Fruit fly (Drosophila melanogaster) whole organism, pupa: Measurements from ENCODE around the gene CG11151.
A peak's percentile ranks its signal among the peaks of the same experiment; 100 is the strongest.

Experiments
- CG10348 ChIP-seq: fragments of 200-800 bp; sonication (Bioruptor generic); IDR thresholded peaks from 2 replicates; pipeline ENCODE4 v1.3.6; 2022; ENCODE audit warnings: missing biosample characterization, missing genetic modification characterization
- CG12605 ChIP-seq: fragments of 200-800 bp; sonication (Bioruptor generic); IDR thresholded peaks from 2 replicates; pipeline ENCODE4 v1.3.6; 2022; ENCODE audit warnings: missing biosample characterization, missing genetic modification characterization
- CG13204 ChIP-seq: fragments of 200-800 bp; sonication (Bioruptor generic); optimal IDR thresholded peaks from 2 replicates; lab custom pipeline; 2018; ENCODE audit warnings: missing biosample characterization, mild to moderate bottlenecking, missing genetic modification characterization, moderate library complexity
- CG14655 ChIP-seq: fragments of 200-800 bp; sonication (Bioruptor generic); optimal IDR thresholded peaks from 3 replicates; lab custom pipeline; 2017; ENCODE audit warnings: mild to moderate bottlenecking, missing biosample characterization, missing genetic modification reagents, missing genetic modification characterization
- CG15710 ChIP-seq: fragments of 200-800 bp; sonication (Bioruptor generic); optimal IDR thresholded peaks from 2 replicates; lab custom pipeline; 2018; ENCODE audit warnings: missing biosample characterization, mild to moderate bottlenecking, missing genetic modification characterization, moderate library complexity
- CG17806 ChIP-seq: fragments of 200-800 bp; sonication (Bioruptor generic); optimal IDR thresholded peaks from 2 replicates; lab custom pipeline; 2018; ENCODE audit warnings: missing biosample characterization, mild to moderate bottlenecking, missing genetic modification characterization, moderate library complexity
- CG32121 ChIP-seq: fragments of 200-800 bp; sonication (Bioruptor generic); IDR thresholded peaks from 2 replicates; pipeline ENCODE4 v1.3.6; 2022; ENCODE audit warnings: missing biosample characterization, missing genetic modification characterization
- CG34367 ChIP-seq: fragments of 200-800 bp; sonication (Bioruptor generic); optimal IDR thresholded peaks from 2 replicates; lab custom pipeline; 2018; ENCODE audit warnings: missing biosample characterization, mild to moderate bottlenecking, missing genetic modification characterization
- CG4496 ChIP-seq: fragments of 200-800 bp; sonication (Bioruptor generic); IDR thresholded peaks from 3 replicates; pipeline ENCODE4 v1.3.6; 2022; ENCODE audit warnings: missing biosample characterization, missing genetic modification characterization
- CG8159 ChIP-seq: fragments of 200-800 bp; sonication (Bioruptor generic); optimal IDR thresholded peaks from 3 replicates; lab custom pipeline; 2018; ENCODE audit warnings: missing biosample characterization, mild to moderate bottlenecking, missing genetic modification characterization, moderate library complexity
- CG8301 ChIP-seq: fragments of 200-800 bp; sonication (Bioruptor generic); optimal IDR thresholded peaks from 2 replicates; lab custom pipeline; 2018; ENCODE audit warnings: missing biosample characterization, mild to moderate bottlenecking, missing genetic modification characterization
- CG9948 ChIP-seq: fragments of 200-800 bp; sonication (Bioruptor generic); optimal IDR thresholded peaks from 2 replicates; lab custom pipeline; 2018; ENCODE audit warnings: missing biosample characterization, mild to moderate bottlenecking, missing genetic modification characterization, moderate library complexity
- D1 ChIP-seq: fragments of 200-800 bp; sonication (Bioruptor generic); optimal IDR thresholded peaks from 2 replicates; lab custom pipeline; 2018; ENCODE audit warnings: missing biosample characterization, mild to moderate bottlenecking, missing genetic modification characterization, moderate library complexity
- EcR ChIP-seq: fragments of 200-800 bp; sonication (Bioruptor generic); optimal IDR thresholded peaks from 3 replicates; lab custom pipeline; 2019; ENCODE audit warnings: missing biosample characterization, missing genetic modification characterization, mild to moderate bottlenecking, moderate library complexity, missing genetic modification reagents
- Ets98B ChIP-seq: fragments of 200-800 bp; sonication (Bioruptor generic); IDR thresholded peaks from 2 replicates; pipeline ENCODE4 v1.3.6; 2022; ENCODE audit warnings: missing biosample characterization, missing genetic modification characterization
- Pif1A ChIP-seq: fragments of 200-800 bp; sonication (Bioruptor generic); optimal IDR thresholded peaks from 3 replicates; lab custom pipeline; 2016; ENCODE audit warnings: missing biosample characterization, missing genetic modification characterization
- Pif1B ChIP-seq: fragments of 200-800 bp; sonication (Bioruptor generic); optimal IDR thresholded peaks from 3 replicates; lab custom pipeline; 2016; ENCODE audit warnings: missing biosample characterization, missing genetic modification characterization
- Snoo ChIP-seq: fragments of 200-800 bp; sonication (Bioruptor generic); optimal IDR thresholded peaks from 3 replicates; lab custom pipeline; 2017; ENCODE audit warnings: missing biosample characterization, mild to moderate bottlenecking, missing genetic modification characterization, inconsistent platforms
- fd96Ca ChIP-seq: fragments of 200-800 bp; sonication (Bioruptor generic); IDR thresholded peaks from 3 replicates; pipeline ENCODE4 v1.3.6; 2022; ENCODE audit warnings: missing biosample characterization, missing genetic modification characterization
- gl ChIP-seq: fragments of 200-800 bp; sonication (Bioruptor generic); optimal IDR thresholded peaks from 2 replicates; lab custom pipeline; 2018; ENCODE audit warnings: missing biosample characterization, mild to moderate bottlenecking, missing genetic modification characterization
- rn ChIP-seq: fragments of 200-800 bp; sonication (Bioruptor generic); IDR thresholded peaks from 2 replicates; pipeline ENCODE4 v1.3.6; 2022; ENCODE audit warnings: missing biosample characterization, missing genetic modification characterization

Gene CG11151

dm6 chrX:13739411-13739888 lies at the start of gene CG11151:
Gene CG11151 (plus strand): TSS chrX:13739744.
- peak; percentile 81 for TF ChIP-seq CG10348
- TF ChIP-seq fd96Ca (GFP tag; lab: Robert Waterston, UW): peak; percentile 92
- peak; percentile 97 for TF ChIP-seq Snoo (tag; lab: Kevin White, UChicago)
- peak; percentile 98 for TF ChIP-seq CG34367 (tag; lab: Kevin White, UChicago)
- TF ChIP-seq CG4496: peak; percentile 98
- TF ChIP-seq CG32121 (GFP tag; lab: Robert Waterston, UW): peak; percentile 95
- peak; percentile 95 for TF ChIP-seq gl (tag; lab: Kevin White, UChicago)
- peak; percentile 97 for TF ChIP-seq Pif1A (GFP tag; lab: Kevin White, UChicago)
- peak; percentile 96 for TF ChIP-seq CG8159 (tag; lab: Kevin White, UChicago)
- TF ChIP-seq CG12605 (GFP tag; lab: Robert Waterston, UW): peak; percentile 94
- TF ChIP-seq Ets98B (GFP tag; lab: Robert Waterston, UW): peak; percentile 96
- TF ChIP-seq CG14655 (GFP tag; lab: Kevin White, UChicago): peak; percentile 97
- TF ChIP-seq CG9948 (tag; lab: Kevin White, UChicago): peak; percentile 97
- peak; percentile 85 for TF ChIP-seq rn (GFP tag; lab: Robert Waterston, UW)
- peak; percentile 97 for TF ChIP-seq CG8301 (tag; lab: Kevin White, UChicago)
- peak; percentile 97 for TF ChIP-seq CG17806 (tag; lab: Kevin White, UChicago)
- TF ChIP-seq CG13204: peak; percentile 92
- TF ChIP-seq EcR (GFP tag; lab: Kevin White, UChicago): peak; percentile 35
- peak; percentile 96 for TF ChIP-seq Pif1B
- peak; percentile 96 for TF ChIP-seq CG15710
- TF ChIP-seq D1: peak; percentile 77

dm6 chrX:13691992-13692391 lies 47.6 kb upstream of the CG11151 start, which contains the start of gene Nna1:
Gene Nna1 (plus strand): TSS chrX:13692292.
- TF ChIP-seq Ets98B (GFP tag; lab: Robert Waterston, UW) (no peak), CG8301 (tag; lab: Kevin White, UChicago) (no peak), EcR (GFP tag; lab: Kevin White, UChicago) (no peak), CG14655 (GFP tag; lab: Kevin White, UChicago) (no peak), CG12605 (GFP tag; lab: Robert Waterston, UW) (no peak), CG10348 (no peak), CG32121 (GFP tag; lab: Robert Waterston, UW) (no peak), CG15710 (no peak)
- TF ChIP-seq, all 21 proteins: peak for 0

dm6 chrX:13698717-13699427 lies 40.7 kb upstream of the CG11151 start:
- TF ChIP-seq CG10348 (no peak), CG8301 (tag; lab: Kevin White, UChicago) (peak; percentile 8), CG13204 (no peak), EcR (GFP tag; lab: Kevin White, UChicago) (no peak), CG15710 (no peak), Ets98B (GFP tag; lab: Robert Waterston, UW) (peak; percentile 43; the same call in 1 of the 2 replicates), Pif1A (GFP tag; lab: Kevin White, UChicago) (no peak), CG4496 (peak; percentile 63; the same call in 1 of the 3 replicates), CG9948 (tag; lab: Kevin White, UChicago) (no peak), D1 (no peak), CG32121 (GFP tag; lab: Robert Waterston, UW) (0 out of 2 replicates have a peak, but pooled peaks have one; percentile 19), rn (GFP tag; lab: Robert Waterston, UW) (no peak), CG34367 (tag; lab: Kevin White, UChicago) (no peak), Snoo (tag; lab: Kevin White, UChicago) (no peak), CG8159 (tag; lab: Kevin White, UChicago) (no peak), CG17806 (tag; lab: Kevin White, UChicago) (no peak), fd96Ca (GFP tag; lab: Robert Waterston, UW) (no peak), Pif1B (no peak), CG14655 (GFP tag; lab: Kevin White, UChicago) (peak; percentile 15), CG12605 (GFP tag; lab: Robert Waterston, UW) (no peak), gl (tag; lab: Kevin White, UChicago) (no peak)

- TF ChIP-seq CG9948 (tag; lab: Kevin White, UChicago) (no peak), D1 (no peak)
- TF ChIP-seq, all 21 proteins: peak for 0
Observed at dm6 chrX:13699666-13700065, 39.9 kb upstream of the CG11151 start.

- TF ChIP-seq CG32121 (GFP tag; lab: Robert Waterston, UW): no peak
- no peak for TF ChIP-seq D1
- no peak for TF ChIP-seq CG10348
- TF ChIP-seq CG4496: no peak
- no peak for TF ChIP-seq CG14655 (GFP tag; lab: Kevin White, UChicago)
- TF ChIP-seq CG8301 (tag; lab: Kevin White, UChicago): no peak
- TF ChIP-seq rn (GFP tag; lab: Robert Waterston, UW): no peak
- no peak for TF ChIP-seq Pif1A (GFP tag; lab: Kevin White, UChicago)
- no peak for TF ChIP-seq EcR (GFP tag; lab: Kevin White, UChicago)
- TF ChIP-seq, all 21 proteins: peak for 0
Observed at dm6 chrX:13717982-13718402, 21.6 kb upstream of the CG11151 start, which contains the start of gene Nadsyn. Gene Nadsyn (minus strand): TSS chrX:13718285.

- TF ChIP-seq Pif1B (no peak), CG15710 (no peak), Ets98B (GFP tag; lab: Robert Waterston, UW) (no peak), CG14655 (GFP tag; lab: Kevin White, UChicago) (no peak), fd96Ca (GFP tag; lab: Robert Waterston, UW) (no peak), CG12605 (GFP tag; lab: Robert Waterston, UW) (no peak), rn (GFP tag; lab: Robert Waterston, UW) (no peak), CG32121 (GFP tag; lab: Robert Waterston, UW) (no peak)
Observed at dm6 chrX:13721934-13722333, 17.6 kb upstream of the CG11151 start, which contains the start of the genes Mrgn1 and mus101. Gene Mrgn1 (minus strand): TSS chrX:13721977. Gene mus101 (plus strand): TSS chrX:13722246.
